Fruit fly (Drosophila melanogaster): ENCODE results near the gene TAF1B.
A peak's percentile ranks its signal among the peaks of the same experiment; 100 is the strongest.

The TAF1B gene

DNA sequence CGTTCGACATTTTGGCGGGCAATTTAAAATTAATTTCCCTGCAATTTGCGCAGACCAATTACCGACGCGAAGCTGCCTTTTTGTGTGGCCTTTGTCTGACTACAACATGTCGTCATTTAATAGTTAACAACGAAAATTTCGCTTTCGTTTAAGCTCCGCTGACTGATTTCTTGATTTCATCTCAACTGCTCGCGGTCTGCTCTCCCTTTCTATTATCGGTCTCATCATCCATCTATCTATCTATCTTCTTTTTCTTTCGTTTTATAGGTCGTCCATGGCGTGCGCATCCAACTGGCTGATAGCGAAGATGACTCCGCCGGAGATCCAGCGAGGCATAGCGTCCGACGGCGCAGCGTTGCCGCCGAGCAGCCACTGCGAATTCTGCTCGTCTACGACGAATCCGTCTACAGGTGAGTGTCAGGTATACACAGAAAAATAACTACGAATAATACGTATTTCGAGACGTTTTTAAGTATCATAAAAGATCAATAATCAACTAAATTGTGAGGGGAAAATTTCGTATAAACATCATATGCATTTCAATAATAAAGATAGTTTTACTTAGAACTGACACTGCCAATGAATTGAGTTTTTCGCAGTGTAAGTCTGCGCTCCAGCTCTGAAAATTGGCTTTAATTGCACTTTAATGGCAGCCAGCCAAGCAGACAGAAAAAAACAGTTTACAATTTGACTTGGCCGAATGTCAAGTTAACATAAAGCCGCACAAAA is 10.1 kb upstream of the TAF1B start (continued):
- TF ChIP-seq Atf6 (GFP tag; IDR thresholded peaks at IDR 0.05) (peak; percentile 33; the same call in 1 of the 2 replicates), CG15479 (GFP tag; optimal IDR thresholded peaks at IDR 0.05) (no peak), cad (GFP tag; optimal IDR thresholded peaks at IDR 0.05) (no peak), HmgD (GFP tag; optimal IDR thresholded peaks at IDR 0.05) (no peak), HHEX (GFP tag; optimal IDR thresholded peaks at IDR 0.05) (peak; percentile 34), ase (GFP tag; IDR thresholded peaks at IDR 0.05) (peak; percentile 13; the same call in 1 of the 3 replicates), CG8290 (GFP tag; optimal IDR thresholded peaks at IDR 0.05) (no peak), CG8290 (tag; optimal IDR thresholded peaks at IDR 0.05) (no peak), Ptx1 (GFP tag; IDR thresholded peaks at IDR 0.05) (peak; percentile 67), pnt (GFP tag; optimal IDR thresholded peaks at IDR 0.05) (peak; percentile 17), gcm (GFP tag; optimal IDR thresholded peaks at IDR 0.05) (no peak), Nf-YB (GFP tag; optimal IDR thresholded peaks at IDR 0.05) (no peak), CG31441 (GFP tag; IDR thresholded peaks at IDR 0.05) (no peak), sqz (GFP tag; optimal IDR thresholded peaks at IDR 0.05) (no peak)

DNA sequence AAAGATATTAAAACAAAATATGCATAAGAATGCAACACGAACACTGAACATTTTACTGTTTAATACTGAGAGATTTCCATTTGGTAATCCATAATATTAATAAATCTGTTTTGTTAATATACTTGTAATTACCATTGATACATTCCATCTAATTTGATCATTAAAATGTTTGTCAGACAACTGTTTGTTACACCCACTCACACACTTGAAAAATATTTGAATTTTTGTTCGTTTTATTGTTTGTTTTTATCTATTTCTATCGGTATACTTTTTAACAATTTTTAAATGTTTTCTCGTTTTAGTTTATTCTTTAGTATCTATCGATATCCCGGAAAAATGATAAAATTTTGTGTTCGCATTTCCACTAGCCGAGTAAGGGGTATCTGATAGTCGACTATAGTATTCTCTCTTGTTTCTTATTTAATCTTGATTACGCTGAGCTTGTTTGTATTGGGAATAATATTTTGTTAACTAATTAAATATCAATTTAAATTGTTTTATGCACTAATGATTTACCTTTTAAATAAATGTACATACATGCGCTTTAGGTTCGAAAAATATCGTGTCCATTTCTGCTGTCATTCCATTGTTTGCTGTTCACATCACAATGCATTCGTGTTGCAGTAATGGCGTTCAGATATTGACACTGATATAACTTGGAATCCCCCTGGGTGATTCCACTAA is 8.0 kb upstream of the TAF1B start, which contains the start of gene CG34303:
TSS of gene CG34303 (minus strand) at position 51 of the 684 bp plus-strand sequence.
- TF ChIP-seq CG14860 (GFP tag; IDR thresholded peaks at IDR 0.05; ENCODE audit: partially characterized antibody): peak; percentile 67
- no peak for TF ChIP-seq chn (GFP tag; optimal IDR thresholded peaks at IDR 0.05)
- peak; percentile 56; the same call in 2 of the 3 replicates for TF ChIP-seq CG16813 (GFP tag; IDR thresholded peaks at IDR 0.05; ENCODE audit: partially characterized antibody)
- TF ChIP-seq sens (GFP tag): peak; percentile 51
- no peak for TF ChIP-seq CG8089 (GFP tag; optimal IDR thresholded peaks at IDR 0.05)
- peak; percentile 29 for TF ChIP-seq Scr (GFP tag; IDR thresholded peaks at IDR 0.05; ENCODE audit: partially characterized antibody)
- TF ChIP-seq CG4424 (GFP tag; optimal IDR thresholded peaks at IDR 0.05): no peak
- TF ChIP-seq inv (GFP tag; IDR thresholded peaks at IDR 0.05; ENCODE audit: partially characterized antibody): no peak; the same call in 1 of the 2 replicates
- no peak for TF ChIP-seq YL-1 (GFP tag; optimal IDR thresholded peaks at IDR 0.05)
- peak; percentile 40 for TF ChIP-seq nerfin-2 (GFP tag; IDR thresholded peaks at IDR 0.05; ENCODE audit: partially characterized antibody)
- no peak for TF ChIP-seq Oli (tag; optimal IDR thresholded peaks at IDR 0.05)
- TF ChIP-seq HLH4C (GFP tag; IDR thresholded peaks at IDR 0.05; ENCODE audit: partially characterized antibody): peak; percentile 69

DNA sequence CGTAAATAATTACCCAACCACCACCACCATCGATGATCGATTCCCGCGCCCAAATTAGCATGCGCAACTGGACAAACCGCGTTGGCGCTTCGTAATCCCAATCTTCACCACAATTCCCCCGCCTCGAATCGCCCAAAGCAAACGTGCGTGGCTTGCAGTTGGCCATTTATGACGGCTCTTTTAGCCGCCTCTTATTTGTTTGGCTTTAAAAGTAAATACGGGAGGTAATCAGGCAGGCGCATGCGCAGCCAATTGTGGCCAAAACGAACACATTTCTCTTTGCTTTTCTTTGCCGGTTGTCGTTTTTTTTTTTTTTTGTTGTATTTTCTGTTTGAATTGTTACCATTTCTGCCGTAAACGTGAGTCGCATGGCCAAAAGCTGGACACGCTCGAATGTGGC is 6.6 kb upstream of the TAF1B start:
- TF ChIP-seq ase (GFP tag; IDR thresholded peaks at IDR 0.05): 0 out of 3 replicates have a peak, but pooled peaks have one; percentile 10
- TF ChIP-seq onecut (GFP tag; IDR thresholded peaks at IDR 0.05): 0 out of 2 replicates have a peak, but pooled peaks have one; percentile 13
- TF ChIP-seq HLH3B (GFP tag; IDR thresholded peaks at IDR 0.05): peak; percentile 18; the same call in 1 of the 2 replicates
- TF ChIP-seq Awh (GFP tag; IDR thresholded peaks at IDR 0.05): peak; percentile 60; the same call in 1 of the 2 replicates
- peak; percentile 6 for TF ChIP-seq CG12071 (GFP tag; optimal IDR thresholded peaks at IDR 0.05)
- peak in 1 of 2 experiments; percentile 12 for TF ChIP-seq bsh (GFP tag; optimal IDR thresholded peaks at IDR 0.05)
- TF ChIP-seq CG17912 (GFP tag; optimal IDR thresholded peaks at IDR 0.05): no peak
- TF ChIP-seq E2f1 (GFP tag; IDR thresholded peaks at IDR 0.05): no peak
- TF ChIP-seq sc (optimal IDR thresholded peaks at IDR 0.05): no peak
- TF ChIP-seq sc (GFP tag; optimal IDR thresholded peaks at IDR 0.05): no peak
- no peak for TF ChIP-seq Hr3 (GFP tag; optimal IDR thresholded peaks at IDR 0.05)
- no peak for TF ChIP-seq Dek (tag; optimal IDR thresholded peaks at IDR 0.05)
- no peak for TF ChIP-seq CG32772 (GFP tag; IDR thresholded peaks at IDR 0.05)
- TF ChIP-seq CG10366 (GFP tag; IDR thresholded peaks at IDR 0.05): no peak
- peak; percentile 44 for TF ChIP-seq Vsx1 (GFP tag; optimal IDR thresholded peaks at IDR 0.05)
- 0 out of 2 replicates have a peak, but pooled peaks have one; percentile 7 for TF ChIP-seq Drgx (GFP tag; IDR thresholded peaks at IDR 0.05)
- TF ChIP-seq CG2875 (GFP tag; optimal IDR thresholded peaks at IDR 0.05): peak; percentile 52
- no peak for TF ChIP-seq Sox102F (GFP tag; optimal IDR thresholded peaks at IDR 0.05)
- no peak for TF ChIP-seq p53 (GFP tag; optimal IDR thresholded peaks at IDR 0.05)
- TF ChIP-seq CG8359 (GFP tag; optimal IDR thresholded peaks at IDR 0.05; ENCODE audit: borderline replicate concordance): no peak
- TF ChIP-seq Abd-B (GFP tag; optimal IDR thresholded peaks at IDR 0.05): no peak
